Worm (Caenorhabditis elegans): ENCODE data around the gene C17C3.24.
"Not testable (repeated sequence)": the region's sequence is repeated elsewhere in the genome, so short reads cannot be mapped to it uniquely, and the experiment has no call there.

Gene C17C3.24

ce11 chrII:5540113-5540512, 1.5 kb downstream of the C17C3.24 start, which contains the start of gene hlh-27:
TSS of gene hlh-27 (minus strand) at chrII:5540213.
- not testable (repeated sequence) for TF ChIP-seq skn-1, nhr-77, snpc-4 (tag; optimal IDR thresholded peaks at IDR 0.05)

- TF ChIP-seq daf-12 (tag; optimal IDR thresholded peaks at IDR 0.05) (no peak), elt-2 (tag; optimal IDR thresholded peaks at IDR 0.05) (no peak), jun-1 (tag; optimal IDR thresholded peaks at IDR 0.05) (no peak), ZK546.5 (tag; optimal IDR thresholded peaks at IDR 0.05) (no peak), nhr-25 (tag; optimal IDR thresholded peaks at IDR 0.05) (no peak), nhr-11 (tag; optimal IDR thresholded peaks at IDR 0.05) (no peak), ztf-4 (tag; optimal IDR thresholded peaks at IDR 0.05) (no peak), nhr-12 (tag; optimal IDR thresholded peaks at IDR 0.05) (no peak), unc-39 (tag; optimal IDR thresholded peaks at IDR 0.05) (no peak), elt-3 (tag; optimal IDR thresholded peaks at IDR 0.05) (no peak), ztf-11 (tag; optimal IDR thresholded peaks at IDR 0.05) (no peak), R02D3.7 (tag; optimal IDR thresholded peaks at IDR 0.05) (no peak), skn-1 (tag; optimal IDR thresholded peaks at IDR 0.05) (no peak), pqm-1 (tag; optimal IDR thresholded peaks at IDR 0.05) (no peak)
These were observed 4.1 kb downstream of the C17C3.24 start, which contains the start of gene C17C3.11 for ce11 chrII:5537524-5537923. TSS of gene C17C3.11 (plus strand) at chrII:5537824.

- TF ChIP-seq ztf-11 (tag; optimal IDR thresholded peaks at IDR 0.05) (no peak), elt-1 (tag; optimal IDR thresholded peaks at IDR 0.05) (no peak), ztf-4 (tag; optimal IDR thresholded peaks at IDR 0.05) (no peak), nhr-23 (tag; optimal IDR thresholded peaks at IDR 0.05) (no peak), unc-62 (GFP tag; optimal IDR thresholded peaks at IDR 0.05) (no peak), nhr-43 (tag; optimal IDR thresholded peaks at IDR 0.05; ENCODE audit: poor library complexity, severe bottlenecking) (no peak), mml-1 (tag; optimal IDR thresholded peaks at IDR 0.05) (no peak), nhr-237 (tag; optimal IDR thresholded peaks at IDR 0.05) (no peak), snpc-4 (tag; optimal IDR thresholded peaks at IDR 0.05) (no peak), R02D3.7 (tag; optimal IDR thresholded peaks at IDR 0.05) (no peak), egl-27 (tag; optimal IDR thresholded peaks at IDR 0.05) (no peak), nhr-12 (tag; optimal IDR thresholded peaks at IDR 0.05) (no peak), nhr-77 (tag; optimal IDR thresholded peaks at IDR 0.05) (no peak), lsy-12 (tag; optimal IDR thresholded peaks at IDR 0.05) (no peak), fkh-2 (tag; optimal IDR thresholded peaks at IDR 0.05) (no peak), hmg-11 (tag; optimal IDR thresholded peaks at IDR 0.05) (no peak)
These were observed 4.5 kb downstream of the C17C3.24 start for ce11 chrII:5537078-5537477.

ce11 chrII:5534939-5535338, 6.6 kb downstream of the C17C3.24 start, which contains the start of gene hlh-25:
TSS of gene hlh-25 (plus strand) at chrII:5535239.
- not testable (repeated sequence) for TF ChIP-seq ztf-11, unc-39, egl-27 (tag; optimal IDR thresholded peaks at IDR 0.05)

ce11 chrII:5533642-5534041, 7.9 kb downstream of the C17C3.24 start, which contains the start of gene hlh-26:
TSS of gene hlh-26 (minus strand) at chrII:5533742.
- TF ChIP-seq fkh-2 (tag; optimal IDR thresholded peaks at IDR 0.05) (no peak), ZK546.5 (tag; optimal IDR thresholded peaks at IDR 0.05) (no peak), pha-4 (tag; optimal IDR thresholded peaks at IDR 0.05) (no peak), hmg-11 (tag; optimal IDR thresholded peaks at IDR 0.05) (no peak), pqm-1 (tag; optimal IDR thresholded peaks at IDR 0.05) (no peak), nhr-11 (tag; optimal IDR thresholded peaks at IDR 0.05) (no peak), sea-2 (GFP tag; optimal IDR thresholded peaks at IDR 0.05) (no peak), zag-1 (tag; optimal IDR thresholded peaks at IDR 0.05) (no peak), R02D3.7 (tag; optimal IDR thresholded peaks at IDR 0.05) (no peak), unc-39 (tag; optimal IDR thresholded peaks at IDR 0.05) (no peak), ceh-28 (tag; optimal IDR thresholded peaks at IDR 0.05) (no peak), nhr-76 (tag; optimal IDR thresholded peaks at IDR 0.05) (no peak), nhr-25 (tag; optimal IDR thresholded peaks at IDR 0.05) (no peak), daf-12 (tag; optimal IDR thresholded peaks at IDR 0.05) (no peak), ama-1 (optimal IDR thresholded peaks at IDR 0.05) (no peak), fos-1 (tag; optimal IDR thresholded peaks at IDR 0.05) (no peak), nhr-12 (tag; optimal IDR thresholded peaks at IDR 0.05) (no peak), tbx-2 (tag; optimal IDR thresholded peaks at IDR 0.05) (no peak)
